Worm (Caenorhabditis elegans): Measurements from ENCODE around the gene C09F12.2.

- no peak for TF ChIP-seq T07F8.4 (tag; optimal IDR thresholded peaks at IDR 0.05)
- TF ChIP-seq F39B2.1 (GFP tag; IDR thresholded peaks at IDR 0.05), result no peak
- TF ChIP-seq ceh-79 (tag; optimal IDR thresholded peaks at IDR 0.05), result no peak
- TF ChIP-seq snpc-1.3 (tag; optimal IDR thresholded peaks at IDR 0.05; ENCODE audit: insufficient read depth), result no peak
- TF ChIP-seq nhr-90 (tag; optimal IDR thresholded peaks at IDR 0.05), result no peak
- no peak for TF ChIP-seq lir-1 (GFP tag; conservative IDR thresholded peaks at IDR 0.05)
Observed at ce11 chrX:11097343-11097742, 43.6 kb downstream of the C09F12.2 start.

Measured in whole organism, young adult.